Worm (Caenorhabditis elegans) whole organism, midembryonic: ENCODE results near the gene F40F9.10.
A peak's percentile ranks its signal among the peaks of the same experiment; 100 is the strongest.

Experiments
- T22C8.4 ChIP-seq: fragments of 200-800 bp; sonication (Bioruptor generic); IDR thresholded peaks from 2 replicates; pipeline ENCODE4 v1.3.6; 2022; ENCODE audit warnings: missing genetic modification characterization, missing compliant biosample characterization
- cog-1 ChIP-seq: sonication (generic microtip); optimal IDR thresholded peaks from 2 replicates; lab custom pipeline; 2016; ENCODE audit warnings: missing genetic modification characterization, missing compliant biosample characterization
- flt-1 ChIP-seq: fragments of 200-800 bp; sonication (Bioruptor generic); IDR thresholded peaks from 2 replicates; pipeline ENCODE4 v1.3.6; 2022; ENCODE audit warnings: missing genetic modification characterization, missing compliant biosample characterization
- klf-2 ChIP-seq: fragments of 200-800 bp; sonication (Bioruptor generic); conservative IDR thresholded peaks from 2 replicates; pipeline ENCODE4 v1.3.6; 2022; ENCODE audit warnings: missing genetic modification reagents, missing genetic modification characterization, missing compliant biosample characterization
- med-1 ChIP-seq: sonication (generic microtip); optimal IDR thresholded peaks from 2 replicates; lab custom pipeline; 2017; ENCODE audit warnings: missing genetic modification characterization, mild to moderate bottlenecking, missing compliant biosample characterization, antibody characterized with exemption, missing genetic modification reagents; ENCODE audit not compliant: insufficient read depth
- ref-1 ChIP-seq: fragments of 200-800 bp; sonication (Bioruptor generic); conservative IDR thresholded peaks from 2 replicates; pipeline ENCODE4 v1.3.6; 2022; ENCODE audit warnings: missing genetic modification reagents, missing genetic modification characterization, missing compliant biosample characterization
- tab-1 ChIP-seq: fragments of 200-800 bp; sonication (Bioruptor generic); IDR thresholded peaks from 2 replicates; pipeline ENCODE4 v1.3.6; 2022; ENCODE audit warnings: missing genetic modification characterization, missing compliant biosample characterization
- ztf-23 ChIP-seq: fragments of 200-800 bp; sonication (Bioruptor generic); IDR thresholded peaks from 2 replicates; pipeline ENCODE4 v1.3.6; 2022; ENCODE audit warnings: missing genetic modification reagents, missing genetic modification characterization, missing compliant biosample characterization
- ztf-29 ChIP-seq: fragments of 200-800 bp; sonication (Bioruptor generic); IDR thresholded peaks from 2 replicates; pipeline ENCODE4 v1.3.6; 2022; ENCODE audit warnings: missing genetic modification reagents, missing genetic modification characterization, missing compliant biosample characterization

The F40F9.10 gene

DNA sequence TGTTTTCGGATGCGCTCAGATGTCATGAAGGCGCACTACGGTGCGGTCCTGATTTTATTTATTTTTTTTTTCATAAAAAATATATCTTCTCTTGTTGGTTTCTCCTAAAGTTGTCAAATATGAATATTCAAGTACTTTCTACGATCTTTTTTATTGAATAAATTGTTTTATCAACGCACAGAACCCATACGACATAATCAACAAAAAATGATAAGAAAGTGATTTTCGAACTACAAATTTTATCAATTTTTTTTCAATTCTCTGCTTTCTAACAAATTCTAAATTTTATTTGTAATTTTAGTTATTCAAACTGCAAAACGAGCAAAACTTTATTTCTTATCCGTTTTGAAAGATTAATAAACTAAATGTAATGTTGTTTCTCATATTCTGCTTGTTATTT lies 11.6 kb downstream of the F40F9.10 start:
- TF ChIP-seq cog-1 (tag; lab: Kevin White, UChicago) (no peak), flt-1 (GFP tag; lab: Robert Waterston, UW) (no peak), med-1 (GFP tag; lab: Kevin White, UChicago) (no peak), ztf-23 (no peak), T22C8.4 (GFP tag; lab: Robert Waterston, UW) (no peak), ref-1 (GFP tag; lab: Robert Waterston, UW) (no peak), tab-1 (GFP tag; lab: Robert Waterston, UW) (no peak), ztf-29 (no peak), klf-2 (GFP tag; lab: Robert Waterston, UW) (no peak)

- TF ChIP-seq T22C8.4 (GFP tag; lab: Robert Waterston, UW) (no peak), klf-2 (GFP tag; lab: Robert Waterston, UW) (no peak), ztf-23 (no peak), tab-1 (GFP tag; lab: Robert Waterston, UW) (no peak), ztf-29 (no peak), ref-1 (GFP tag; lab: Robert Waterston, UW) (no peak), cog-1 (tag; lab: Kevin White, UChicago) (no peak), med-1 (GFP tag; lab: Kevin White, UChicago) (no peak), flt-1 (GFP tag; lab: Robert Waterston, UW) (no peak)
Observed at ce11 chrV:9699216-9699615, 14.2 kb downstream of the F40F9.10 start.

DNA sequence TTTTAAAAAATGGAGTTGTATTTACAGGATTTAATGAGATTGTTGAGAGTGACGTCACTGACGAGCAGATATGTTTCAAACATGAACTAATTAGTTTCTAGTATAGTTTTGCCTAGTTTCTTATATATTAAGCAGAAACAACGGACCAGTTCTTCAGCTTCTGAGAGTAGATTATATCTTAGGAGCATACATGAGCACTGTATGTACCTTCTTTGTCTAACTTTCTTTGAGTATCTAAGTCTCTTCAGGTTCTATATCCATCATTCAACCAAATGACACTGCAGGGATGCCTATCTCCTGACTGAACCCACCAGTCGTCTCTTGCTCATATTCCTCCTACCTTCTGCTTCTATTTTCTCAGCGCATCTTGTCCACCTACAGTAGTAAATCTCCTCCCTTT lies 16.7 kb downstream of the F40F9.10 start, which contains the start of gene her-1:
her-1 (plus strand) TSS at position 301 of the 400 bp plus-strand sequence.
- no peak for TF ChIP-seq med-1 (GFP tag; lab: Kevin White, UChicago)
- no peak for TF ChIP-seq cog-1 (tag; lab: Kevin White, UChicago)
- TF ChIP-seq klf-2 (GFP tag; lab: Robert Waterston, UW), result no peak
- TF ChIP-seq ztf-29, result no peak
- no peak for TF ChIP-seq T22C8.4 (GFP tag; lab: Robert Waterston, UW)
- no peak for TF ChIP-seq flt-1 (GFP tag; lab: Robert Waterston, UW)
- TF ChIP-seq ztf-23, result no peak
- no peak for TF ChIP-seq tab-1 (GFP tag; lab: Robert Waterston, UW)
- TF ChIP-seq ref-1 (GFP tag; lab: Robert Waterston, UW), result no peak

DNA sequence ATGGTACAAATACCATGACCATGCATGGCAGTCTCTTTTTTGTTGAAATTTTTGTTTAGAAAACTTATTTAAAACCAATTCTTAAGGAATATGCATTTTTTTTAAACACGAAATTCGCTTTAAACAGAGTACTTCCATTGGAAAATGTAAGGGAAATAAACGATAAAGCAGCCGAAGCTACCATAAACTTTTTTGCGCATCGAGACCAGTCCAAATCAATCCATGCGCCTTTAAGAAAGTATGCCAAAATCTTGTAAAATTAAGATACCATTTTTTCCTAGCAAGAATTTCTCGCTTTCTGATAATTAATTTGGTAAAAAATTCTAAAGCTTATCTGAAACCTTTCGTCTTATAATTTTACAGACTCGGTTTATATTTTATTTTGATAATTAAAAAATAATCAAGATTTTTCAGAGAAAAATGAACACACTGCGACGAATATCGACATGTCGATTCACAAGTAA lies 20.8 kb downstream of the F40F9.10 start, which contains the start of gene ZK287.7:
ZK287.7 (plus strand) TSS at position 414 of the 464 bp plus-strand sequence.
- no peak for TF ChIP-seq ztf-29
- TF ChIP-seq med-1 (GFP tag; lab: Kevin White, UChicago), result no peak

- no peak for TF ChIP-seq cog-1 (tag; lab: Kevin White, UChicago)
- no peak for TF ChIP-seq klf-2 (GFP tag; lab: Robert Waterston, UW)
- no peak for TF ChIP-seq med-1 (GFP tag; lab: Kevin White, UChicago)
- TF ChIP-seq flt-1 (GFP tag; lab: Robert Waterston, UW), result peak; percentile 50; the same call in 1 of the 2 replicates
- 0 out of 2 replicates have a peak, but pooled peaks have one; percentile 43 for TF ChIP-seq ztf-23
- TF ChIP-seq ztf-29, result 0 out of 2 replicates have a peak, but pooled peaks have one; percentile 30
- TF ChIP-seq ref-1 (GFP tag; lab: Robert Waterston, UW), result no peak
- no peak for TF ChIP-seq T22C8.4 (GFP tag; lab: Robert Waterston, UW)
- TF ChIP-seq tab-1 (GFP tag; lab: Robert Waterston, UW), result no peak
Observed at ce11 chrV:9692109-9692581, 21.3 kb downstream of the F40F9.10 start, which contains the start of gene ztf-9. TSS of gene ztf-9 (minus strand) at chrV:9692159.

DNA sequence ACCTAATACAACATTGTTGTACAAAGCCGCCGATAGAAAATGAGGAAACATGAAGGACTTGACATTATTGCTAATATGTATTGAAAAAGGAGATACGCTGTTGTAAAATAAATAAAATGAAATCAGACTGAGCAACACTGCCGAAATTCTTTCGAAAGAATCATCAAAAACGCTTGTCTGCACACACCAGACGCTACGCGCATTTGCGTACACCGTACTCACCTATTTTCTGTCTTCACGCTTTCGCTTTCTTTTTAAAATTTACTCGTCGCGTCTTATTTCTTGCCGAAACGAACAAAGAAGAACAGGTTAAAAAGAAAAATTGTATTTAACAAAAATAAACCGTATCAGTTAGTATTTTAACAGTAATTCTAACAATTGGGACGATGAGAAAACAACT lies 22.7 kb downstream of the F40F9.10 start:
- TF ChIP-seq klf-2 (GFP tag; lab: Robert Waterston, UW) (no peak), ztf-23 (0 out of 2 replicates have a peak, but pooled peaks have one; percentile 31)

DNA sequence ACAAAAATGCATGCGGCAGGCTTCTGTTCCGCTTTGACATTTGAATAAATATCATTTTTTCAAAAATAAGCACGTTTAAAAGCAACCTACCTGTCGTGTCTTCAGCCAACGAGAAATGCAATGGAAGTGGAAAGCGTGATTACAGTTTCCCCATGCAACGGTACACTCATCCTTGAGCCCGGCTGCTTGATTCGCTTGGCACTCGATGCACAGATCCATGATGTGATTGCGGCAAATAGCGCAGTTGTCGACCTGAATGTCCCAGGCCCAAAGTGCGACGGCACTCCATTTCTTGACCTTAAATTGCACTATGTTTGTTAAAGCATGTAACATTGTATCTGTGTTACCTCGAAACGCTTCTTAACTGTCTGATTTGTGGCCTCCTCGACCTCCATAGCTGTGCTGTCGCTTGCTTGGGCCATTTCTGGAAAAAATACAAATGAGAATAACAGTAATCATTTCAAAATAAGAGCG lies 23.3 kb downstream of the F40F9.10 start, which contains the start of gene rbx-1:
rbx-1 (minus strand) TSS at position 424 of the 474 bp plus-strand sequence.
- no peak for TF ChIP-seq ztf-23
- TF ChIP-seq ref-1 (GFP tag; lab: Robert Waterston, UW), result no peak
- TF ChIP-seq T22C8.4 (GFP tag; lab: Robert Waterston, UW), result no peak
- no peak for TF ChIP-seq klf-2 (GFP tag; lab: Robert Waterston, UW)
- TF ChIP-seq flt-1 (GFP tag; lab: Robert Waterston, UW), result no peak
- TF ChIP-seq med-1 (GFP tag; lab: Kevin White, UChicago), result no peak
- no peak for TF ChIP-seq cog-1 (tag; lab: Kevin White, UChicago)
- no peak for TF ChIP-seq tab-1 (GFP tag; lab: Robert Waterston, UW)
- TF ChIP-seq ztf-29, result no peak

DNA sequence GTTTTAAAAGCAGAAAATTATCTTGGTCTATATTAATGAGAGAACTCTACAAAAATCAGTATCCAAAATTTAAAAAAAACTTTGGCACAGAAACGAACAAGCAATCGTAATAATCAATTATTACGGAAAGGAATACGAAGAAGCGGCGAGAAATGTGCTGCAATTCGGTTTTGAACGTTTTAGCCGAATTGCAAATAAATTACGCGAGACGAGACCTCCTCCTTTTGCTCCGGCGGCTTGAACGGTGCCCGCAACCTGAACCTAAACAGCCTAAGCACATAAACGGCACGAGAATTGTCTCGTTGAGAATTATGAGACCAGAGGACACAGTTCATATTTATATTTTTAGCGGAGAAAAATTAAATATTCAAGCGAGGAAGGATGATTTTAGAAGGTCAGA lies 24.1 kb downstream of the F40F9.10 start:
- no peak for TF ChIP-seq med-1 (GFP tag; lab: Kevin White, UChicago)
- TF ChIP-seq cog-1 (tag; lab: Kevin White, UChicago), result no peak
- TF ChIP-seq klf-2 (GFP tag; lab: Robert Waterston, UW), result no peak
- no peak for TF ChIP-seq T22C8.4 (GFP tag; lab: Robert Waterston, UW)
- TF ChIP-seq ref-1 (GFP tag; lab: Robert Waterston, UW), result no peak
- no peak for TF ChIP-seq tab-1 (GFP tag; lab: Robert Waterston, UW)
- no peak for TF ChIP-seq flt-1 (GFP tag; lab: Robert Waterston, UW)
- TF ChIP-seq ztf-29, result no peak
- no peak for TF ChIP-seq ztf-23

ce11 chrV:9685559-9685958 lies 27.9 kb downstream of the F40F9.10 start, which contains the start of gene ZK287.4:
TSS of gene ZK287.4 (minus strand) at chrV:9685659.
- TF ChIP-seq ref-1 (GFP tag; lab: Robert Waterston, UW), result no peak
- TF ChIP-seq klf-2 (GFP tag; lab: Robert Waterston, UW), result no peak
- no peak for TF ChIP-seq ztf-23
- TF ChIP-seq T22C8.4 (GFP tag; lab: Robert Waterston, UW), result no peak
- TF ChIP-seq ztf-29, result no peak
- TF ChIP-seq cog-1 (tag; lab: Kevin White, UChicago), result no peak
- no peak for TF ChIP-seq tab-1 (GFP tag; lab: Robert Waterston, UW)
- TF ChIP-seq flt-1 (GFP tag; lab: Robert Waterston, UW), result no peak
- TF ChIP-seq med-1 (GFP tag; lab: Kevin White, UChicago), result no peak
